Worm (Caenorhabditis elegans) whole organism, young adult: ENCODE results near the gene CD4.1.

Experiments used
- B0019.2 ChIP-seq: fragments of 200-800 bp; sonication (Bioruptor generic); conservative IDR thresholded peaks from 2 replicates; pipeline ENCODE4 v1.3.6; 2022; ENCODE audit warnings: missing genetic modification reagents, missing genetic modification characterization, missing compliant biosample characterization
- B0336.3 ChIP-seq: fragments of 200-800 bp; sonication (Bioruptor generic); IDR thresholded peaks from 2 replicates; pipeline ENCODE4 v1.3.6; 2022; ENCODE audit warnings: missing genetic modification characterization, missing compliant biosample characterization
- C17E4.6 ChIP-seq: fragments of 200-800 bp; sonication (Bioruptor generic); IDR thresholded peaks from 2 replicates; pipeline ENCODE4 v1.3.6; 2022; ENCODE audit warnings: missing genetic modification reagents, missing genetic modification characterization, missing compliant biosample characterization
- F10E7.11 ChIP-seq: sonication (generic microtip); optimal IDR thresholded peaks from 2 replicates; lab custom pipeline; 2017; ENCODE audit warnings: mild to moderate bottlenecking, missing genetic modification characterization, moderate library complexity, missing compliant biosample characterization
- F22D6.2 ChIP-seq: sonication (generic microtip); optimal IDR thresholded peaks from 2 replicates; lab custom pipeline; 2016; ENCODE audit warnings: mild to moderate bottlenecking, missing genetic modification characterization, missing compliant biosample characterization
- F33H1.4 ChIP-seq: fragments of 200-800 bp; sonication (Bioruptor generic); IDR thresholded peaks from 2 replicates; pipeline ENCODE4 v1.3.6; 2022; ENCODE audit warnings: missing genetic modification reagents, missing genetic modification characterization, missing compliant biosample characterization
- F49E8.2 ChIP-seq: sonication (generic microtip); optimal IDR thresholded peaks from 3 replicates; lab custom pipeline; 2017; ENCODE audit warnings: missing genetic modification characterization, mild to moderate bottlenecking, missing compliant biosample characterization, antibody characterized with exemption, moderate library complexity; ENCODE audit not compliant: insufficient read depth
- K12H6.12 ChIP-seq: fragments of 200-800 bp; sonication (Bioruptor generic); optimal IDR thresholded peaks from 2 replicates; lab custom pipeline; 2018; ENCODE audit warnings: mild to moderate bottlenecking, missing genetic modification characterization, missing compliant biosample characterization
- Y53G8AR.9 ChIP-seq: fragments of 200-800 bp; sonication (Bioruptor generic); conservative IDR thresholded peaks from 2 replicates; pipeline ENCODE4 v1.3.6; 2022; ENCODE audit warnings: missing genetic modification reagents, missing genetic modification characterization, missing compliant biosample characterization
- ZK185.1 ChIP-seq: sonication (generic microtip); optimal IDR thresholded peaks from 2 replicates; lab custom pipeline; 2016; ENCODE audit warnings: mild to moderate bottlenecking, missing genetic modification characterization, missing compliant biosample characterization; ENCODE audit not compliant: poor library complexity, severe bottlenecking
- aptf-2 ChIP-seq: fragments of 200-800 bp; sonication (Bioruptor generic); conservative IDR thresholded peaks from 2 replicates; pipeline ENCODE4 v1.3.6; 2022; ENCODE audit warnings: missing genetic modification reagents, missing genetic modification characterization, missing compliant biosample characterization
- aptf-3 ChIP-seq: fragments of 200-800 bp; sonication (Bioruptor generic); IDR thresholded peaks from 2 replicates; pipeline ENCODE4 v1.3.6; 2022; ENCODE audit warnings: missing genetic modification characterization, missing compliant biosample characterization
- attf-3 ChIP-seq: fragments of 200-800 bp; sonication (Bioruptor generic); conservative IDR thresholded peaks from 2 replicates; pipeline ENCODE4 v1.3.6; 2022; ENCODE audit warnings: missing genetic modification reagents, missing genetic modification characterization, missing compliant biosample characterization
- ccch-3 ChIP-seq: fragments of 200-800 bp; sonication (Bioruptor generic); optimal IDR thresholded peaks from 2 replicates; lab custom pipeline; 2018; ENCODE audit warnings: mild to moderate bottlenecking, missing genetic modification characterization, missing compliant biosample characterization
- ceh-91 ChIP-seq: fragments of 200-800 bp; sonication (Bioruptor generic); IDR thresholded peaks from 2 replicates; pipeline ENCODE4 v1.3.6; 2022; ENCODE audit warnings: missing genetic modification reagents, missing genetic modification characterization, missing compliant biosample characterization
- dpl-1 ChIP-seq: fragments of 150-350 bp; optimal IDR thresholded peaks from 2 replicates; lab custom pipeline; 2014; ENCODE audit warnings: missing biosample characterization, missing genetic modification reagents, missing genetic modification characterization
- efl-1 ChIP-seq: fragments of 150-350 bp; optimal IDR thresholded peaks from 2 replicates; lab custom pipeline; 2014; ENCODE audit warnings: missing biosample characterization, missing genetic modification reagents, missing genetic modification characterization
- egl-44 ChIP-seq: fragments of 200-800 bp; sonication (Bioruptor generic); IDR thresholded peaks from 2 replicates; pipeline ENCODE4 v1.3.6; 2022; ENCODE audit warnings: missing genetic modification reagents, missing genetic modification characterization, missing compliant biosample characterization
- ekl-4 ChIP-seq: fragments of 200-800 bp; sonication (Bioruptor generic); IDR thresholded peaks from 2 replicates; pipeline ENCODE4 v1.3.6; 2022; ENCODE audit warnings: missing genetic modification reagents, missing genetic modification characterization, missing compliant biosample characterization
- ets-4 ChIP-seq: fragments of 200-800 bp; sonication (Bioruptor generic); optimal IDR thresholded peaks from 2 replicates; lab custom pipeline; 2018; ENCODE audit warnings: mild to moderate bottlenecking, missing genetic modification characterization, missing compliant biosample characterization
- gei-17 ChIP-seq: fragments of 200-800 bp; sonication (Bioruptor generic); optimal IDR thresholded peaks from 2 replicates; lab custom pipeline; 2018; ENCODE audit warnings: mild to moderate bottlenecking, missing genetic modification characterization, missing compliant biosample characterization
- him-1 ChIP-seq: sonication (generic microtip); optimal IDR thresholded peaks from 2 replicates; lab custom pipeline; 2016; ENCODE audit warnings: missing genotype, missing genetic modification reagents, missing genetic modification characterization, missing compliant biosample characterization
- let-526 ChIP-seq: fragments of 200-800 bp; sonication (Bioruptor generic); IDR thresholded peaks from 2 replicates; pipeline ENCODE4 v1.3.6; 2022; ENCODE audit warnings: missing genetic modification reagents, missing genetic modification characterization, missing compliant biosample characterization
- let-607 ChIP-seq, 2 experiments: fragments of 200-800 bp in 1 of 2; sonication (Bioruptor generic) in 1 of 2; sonication (generic microtip) in 1 of 2; optimal IDR thresholded peaks; 2 replicates each; lab custom pipeline; 2016 to 2018; ENCODE audit warnings: mild to moderate bottlenecking in 2 of 2, missing compliant biosample characterization in 2 of 2, missing genetic modification characterization in 2 of 2, moderate library complexity in 2 of 2, missing genotype in 1 of 2
- madf-10 ChIP-seq: sonication (generic microtip); optimal IDR thresholded peaks from 2 replicates; lab custom pipeline; 2016; ENCODE audit warnings: mild to moderate bottlenecking, missing genetic modification characterization, missing compliant biosample characterization
- madf-8 ChIP-seq: fragments of 200-800 bp; sonication (Bioruptor generic); conservative IDR thresholded peaks from 2 replicates; pipeline ENCODE4 v1.3.6; 2022; ENCODE audit warnings: missing genetic modification reagents, missing genetic modification characterization, missing compliant biosample characterization
- mxl-1 ChIP-seq: sonication (generic microtip); optimal IDR thresholded peaks from 2 replicates; lab custom pipeline; 2016; ENCODE audit warnings: missing genetic modification characterization, missing compliant biosample characterization
- nhr-80 ChIP-seq: sonication (generic microtip); optimal IDR thresholded peaks from 2 replicates; lab custom pipeline; 2016; ENCODE audit warnings: missing genetic modification characterization, missing compliant biosample characterization
- nhr-90 ChIP-seq: sonication (generic microtip); optimal IDR thresholded peaks from 2 replicates; lab custom pipeline; 2016; ENCODE audit warnings: missing genotype, mild to moderate bottlenecking, missing genetic modification characterization, missing compliant biosample characterization
- sea-2 ChIP-seq: fragments of 200-800 bp; sonication (Bioruptor generic); IDR thresholded peaks from 2 replicates; pipeline ENCODE4 v1.3.6; 2022; ENCODE audit warnings: missing genetic modification characterization, missing compliant biosample characterization
- snpc-3.4 ChIP-seq: sonication (generic microtip); optimal IDR thresholded peaks from 2 replicates; lab custom pipeline; 2017; ENCODE audit warnings: missing genetic modification characterization, mild to moderate bottlenecking, missing compliant biosample characterization, antibody characterized with exemption, moderate library complexity, missing genotype, missing genetic modification reagents
- ztf-3 ChIP-seq: fragments of 200-800 bp; sonication (Bioruptor generic); optimal IDR thresholded peaks from 2 replicates; lab custom pipeline; 2018; ENCODE audit warnings: mild to moderate bottlenecking, missing genetic modification characterization, missing compliant biosample characterization

CD4.1 gene

ce11 chrV:5634445-5634844 lies 28.1 kb downstream of the CD4.1 start:
- TF ChIP-seq nhr-80 (tag; lab: Kevin White, UChicago) (peak; percentile 38), him-1 (no peak), efl-1 (GFP tag; lab: Kevin White, UChicago) (no peak), K12H6.12 (no peak), dpl-1 (no peak), B0019.2 (no peak)

ce11 chrV:5640072-5640471 lies 33.7 kb downstream of the CD4.1 start:
- peak; percentile 39; the same call in 1 of the 2 replicates for TF ChIP-seq ceh-91 (GFP tag; lab: Robert Waterston, UW)
- TF ChIP-seq F33H1.4 (GFP tag; lab: Robert Waterston, UW), result peak; percentile 66
- 0 out of 2 replicates have a peak, but pooled peaks have one; percentile 29 for TF ChIP-seq madf-8 (GFP tag; lab: Robert Waterston, UW)

ce11 chrV:5644171-5644570 lies 37.8 kb downstream of the CD4.1 start, which contains the start of gene srx-117:
TSS of gene srx-117 (plus strand) at chrV:5644471.
- TF ChIP-seq sea-2 (GFP tag; lab: Robert Waterston, UW), result no peak
- TF ChIP-seq C17E4.6 (GFP tag; lab: Robert Waterston, UW), result no peak
- no peak for TF ChIP-seq F22D6.2 (tag; lab: Kevin White, UChicago)
- no peak for TF ChIP-seq mxl-1

- TF ChIP-seq let-607 (tag; optimal IDR thresholded peaks at IDR 0.05; lab: Kevin White, UChicago) (no peak), Y53G8AR.9 (GFP tag; lab: Robert Waterston, UW) (no peak), ets-4 (GFP tag; lab: Kevin White, UChicago) (peak; percentile 39), nhr-80 (tag; lab: Kevin White, UChicago) (peak; percentile 86)
Measured at ce11 chrV:5647359-5647758, 41.0 kb downstream of the CD4.1 start, which contains the start of gene C14C11.4. TSS of gene C14C11.4 (plus strand) at chrV:5647610.

ce11 chrV:5651905-5652304 lies 45.5 kb downstream of the CD4.1 start:
- TF ChIP-seq him-1, result no peak
- TF ChIP-seq nhr-80 (tag; lab: Kevin White, UChicago), result no peak
- TF ChIP-seq egl-44 (GFP tag; lab: Robert Waterston, UW), result no peak
- no peak for TF ChIP-seq B0336.3
- no peak for TF ChIP-seq let-526 (GFP tag; lab: Robert Waterston, UW)
- TF ChIP-seq aptf-3, result no peak
- TF ChIP-seq F49E8.2 (tag; lab: Kevin White, UChicago), result no peak
- no peak for TF ChIP-seq attf-3 (GFP tag; lab: Robert Waterston, UW)
- TF ChIP-seq nhr-90 (tag; lab: Kevin White, UChicago), result no peak
- no peak for TF ChIP-seq madf-10 (tag; lab: Kevin White, UChicago)
- no peak for TF ChIP-seq gei-17 (GFP tag; lab: Kevin White, UChicago)
- no peak for TF ChIP-seq aptf-2 (GFP tag; lab: Robert Waterston, UW)
- TF ChIP-seq madf-8 (GFP tag; lab: Robert Waterston, UW), result no peak
- no peak for TF ChIP-seq ztf-3 (GFP tag; lab: Kevin White, UChicago)
- no peak for TF ChIP-seq F10E7.11 (tag; lab: Kevin White, UChicago)

ce11 chrV:5653990-5654499 lies 47.7 kb downstream of the CD4.1 start, which contains the start of gene hex-2:
TSS of gene hex-2 (plus strand) at chrV:5654449.
- TF ChIP-seq Y53G8AR.9 (GFP tag; lab: Robert Waterston, UW) (no peak), ccch-3 (GFP tag; lab: Kevin White, UChicago) (no peak), ekl-4 (no peak), ZK185.1 (tag; lab: Kevin White, UChicago) (no peak), snpc-3.4 (tag; lab: Kevin White, UChicago) (no peak), nhr-80 (tag; lab: Kevin White, UChicago) (peak; percentile 29)
- TF ChIP-seq, all 124 proteins: peak for 1
